Fruit fly (Drosophila melanogaster) whole organism, wandering third instar larva: Measurements from ENCODE around the gene Nup98-96.

ENCODE experiments used
- HLH106 ChIP-seq: fragments of 200-800 bp; optimal IDR thresholded peaks from 3 replicates; lab custom pipeline; 2019; ENCODE audit warnings: missing biosample characterization, mild to moderate bottlenecking, missing genetic modification characterization, moderate library complexity
- h ChIP-seq: fragments of 200-800 bp; sonication (Bioruptor generic); optimal IDR thresholded peaks from 3 replicates; lab custom pipeline; 2016; ENCODE audit warnings: missing biosample characterization, mild to moderate bottlenecking, missing genetic modification characterization
- pan ChIP-seq: fragments of >200 bp; optimal IDR thresholded peaks from 2 replicates; lab custom pipeline; 2017

DNA sequence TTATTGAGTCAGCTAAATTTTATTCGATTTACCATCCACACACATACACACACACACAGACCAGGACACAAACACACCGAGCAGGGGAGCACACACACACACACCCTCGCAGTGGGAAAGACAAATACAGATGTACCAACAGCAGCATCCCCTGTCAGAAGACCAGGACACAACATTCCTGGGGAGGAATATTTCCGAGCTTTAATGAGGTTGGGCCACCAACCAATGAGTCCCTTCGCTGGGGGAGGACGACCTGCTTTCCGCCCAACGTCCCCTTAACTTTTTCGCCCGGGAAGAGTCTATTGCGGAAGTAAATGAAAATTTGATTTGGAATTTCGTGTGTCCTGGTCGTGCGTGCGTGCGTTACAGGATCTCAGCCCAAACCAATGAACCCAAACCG is 45.7 kb upstream of the Nup98-96 start:
- TF ChIP-seq pan (lab: Kevin White, UChicago) (no peak), HLH106 (tag; lab: Kevin White, UChicago) (no peak), h (GFP tag; lab: Kevin White, UChicago) (no peak)
